Worm (Caenorhabditis elegans) whole organism, midembryonic: Measurements from ENCODE around the gene H28G03.2.
A peak's percentile ranks its signal among the peaks of the same experiment; 100 is the strongest.

ENCODE experiments used
- T22C8.4 ChIP-seq: fragments of 200-800 bp; sonication (Bioruptor generic); IDR thresholded peaks from 2 replicates; pipeline ENCODE4 v1.3.6; 2022; ENCODE audit warnings: missing genetic modification characterization, missing compliant biosample characterization
- cog-1 ChIP-seq: sonication (generic microtip); optimal IDR thresholded peaks from 2 replicates; lab custom pipeline; 2016; ENCODE audit warnings: missing genetic modification characterization, missing compliant biosample characterization
- flt-1 ChIP-seq: fragments of 200-800 bp; sonication (Bioruptor generic); IDR thresholded peaks from 2 replicates; pipeline ENCODE4 v1.3.6; 2022; ENCODE audit warnings: missing genetic modification characterization, missing compliant biosample characterization
- klf-2 ChIP-seq: fragments of 200-800 bp; sonication (Bioruptor generic); conservative IDR thresholded peaks from 2 replicates; pipeline ENCODE4 v1.3.6; 2022; ENCODE audit warnings: missing genetic modification reagents, missing genetic modification characterization, missing compliant biosample characterization
- med-1 ChIP-seq: sonication (generic microtip); optimal IDR thresholded peaks from 2 replicates; lab custom pipeline; 2017; ENCODE audit warnings: missing genetic modification characterization, mild to moderate bottlenecking, missing compliant biosample characterization, antibody characterized with exemption, missing genetic modification reagents; ENCODE audit not compliant: insufficient read depth
- ref-1 ChIP-seq: fragments of 200-800 bp; sonication (Bioruptor generic); conservative IDR thresholded peaks from 2 replicates; pipeline ENCODE4 v1.3.6; 2022; ENCODE audit warnings: missing genetic modification reagents, missing genetic modification characterization, missing compliant biosample characterization
- tab-1 ChIP-seq: fragments of 200-800 bp; sonication (Bioruptor generic); IDR thresholded peaks from 2 replicates; pipeline ENCODE4 v1.3.6; 2022; ENCODE audit warnings: missing genetic modification characterization, missing compliant biosample characterization
- ztf-23 ChIP-seq: fragments of 200-800 bp; sonication (Bioruptor generic); IDR thresholded peaks from 2 replicates; pipeline ENCODE4 v1.3.6; 2022; ENCODE audit warnings: missing genetic modification reagents, missing genetic modification characterization, missing compliant biosample characterization
- ztf-29 ChIP-seq: fragments of 200-800 bp; sonication (Bioruptor generic); IDR thresholded peaks from 2 replicates; pipeline ENCODE4 v1.3.6; 2022; ENCODE audit warnings: missing genetic modification reagents, missing genetic modification characterization, missing compliant biosample characterization

Gene H28G03.2

ce11 chrX:5205561-5205960 lies at the start of gene H28G03.2:
Gene H28G03.2 (plus strand): TSS chrX:5205760.
- TF ChIP-seq ztf-29 (GFP tag; lab: Robert Waterston, UW) (no peak), T22C8.4 (GFP tag; lab: Robert Waterston, UW) (0 out of 2 replicates have a peak, but pooled peaks have one; percentile 23), med-1 (GFP tag; lab: Kevin White, UChicago) (no peak), flt-1 (GFP tag; lab: Robert Waterston, UW) (no peak), ref-1 (GFP tag; lab: Robert Waterston, UW) (no peak), ztf-23 (GFP tag; lab: Robert Waterston, UW) (no peak), tab-1 (GFP tag; lab: Robert Waterston, UW) (no peak), cog-1 (no peak)

- no peak for TF ChIP-seq klf-2 (GFP tag; lab: Robert Waterston, UW)
- TF ChIP-seq ref-1 (GFP tag; lab: Robert Waterston, UW), result no peak
- no peak for TF ChIP-seq ztf-23 (GFP tag; lab: Robert Waterston, UW)
- TF ChIP-seq cog-1, result no peak
- no peak for TF ChIP-seq T22C8.4 (GFP tag; lab: Robert Waterston, UW)
- TF ChIP-seq med-1 (GFP tag; lab: Kevin White, UChicago), result no peak
- no peak for TF ChIP-seq ztf-29 (GFP tag; lab: Robert Waterston, UW)
- no peak for TF ChIP-seq tab-1 (GFP tag; lab: Robert Waterston, UW)
- no peak for TF ChIP-seq flt-1 (GFP tag; lab: Robert Waterston, UW)
Observed at ce11 chrX:5159645-5160044, 45.9 kb upstream of the H28G03.2 start, which contains the start of gene C31H2.4. Gene C31H2.4 (minus strand): TSS chrX:5159663.

- TF ChIP-seq flt-1 (GFP tag; lab: Robert Waterston, UW) (no peak), cog-1 (no peak), ztf-29 (GFP tag; lab: Robert Waterston, UW) (no peak), ztf-23 (GFP tag; lab: Robert Waterston, UW) (no peak), ref-1 (GFP tag; lab: Robert Waterston, UW) (no peak), T22C8.4 (GFP tag; lab: Robert Waterston, UW) (no peak)
Observed at ce11 chrX:5162755-5163154, 42.8 kb upstream of the H28G03.2 start, which contains the start of gene EGAP5.1. Gene EGAP5.1 (plus strand): TSS chrX:5163055.

- TF ChIP-seq med-1 (GFP tag; lab: Kevin White, UChicago) (no peak), klf-2 (GFP tag; lab: Robert Waterston, UW) (no peak), ztf-23 (GFP tag; lab: Robert Waterston, UW) (no peak), flt-1 (GFP tag; lab: Robert Waterston, UW) (no peak), ref-1 (GFP tag; lab: Robert Waterston, UW) (no peak), tab-1 (GFP tag; lab: Robert Waterston, UW) (no peak), cog-1 (no peak), ztf-29 (GFP tag; lab: Robert Waterston, UW) (no peak), T22C8.4 (GFP tag; lab: Robert Waterston, UW) (no peak)
Observed at ce11 chrX:5164054-5164453, 41.5 kb upstream of the H28G03.2 start.

- TF ChIP-seq ref-1 (GFP tag; lab: Robert Waterston, UW) (0 out of 2 replicates have a peak, but pooled peaks have one; percentile 51), flt-1 (GFP tag; lab: Robert Waterston, UW) (peak; percentile 75), T22C8.4 (GFP tag; lab: Robert Waterston, UW) (no peak), cog-1 (peak; percentile 82), klf-2 (GFP tag; lab: Robert Waterston, UW) (peak; percentile 33; the same call in 1 of the 2 replicates), tab-1 (GFP tag; lab: Robert Waterston, UW) (no peak), med-1 (GFP tag; lab: Kevin White, UChicago) (no peak), ztf-23 (GFP tag; lab: Robert Waterston, UW) (peak; percentile 84), ztf-29 (GFP tag; lab: Robert Waterston, UW) (0 out of 2 replicates have a peak, but pooled peaks have one; percentile 44)
Observed at ce11 chrX:5165037-5165436, 40.5 kb upstream of the H28G03.2 start, which contains the start of gene mans-3. Gene mans-3 (plus strand): TSS chrX:5165395.

- TF ChIP-seq ztf-23 (GFP tag; lab: Robert Waterston, UW) (no peak), ref-1 (GFP tag; lab: Robert Waterston, UW) (no peak)
Observed at ce11 chrX:5168770-5169169, 36.8 kb upstream of the H28G03.2 start.

ce11 chrX:5171085-5171484 lies 34.5 kb upstream of the H28G03.2 start, which contains the start of gene T03G11.10:
Gene T03G11.10 (minus strand): TSS chrX:5171185.
- TF ChIP-seq cog-1 (no peak), ref-1 (GFP tag; lab: Robert Waterston, UW) (no peak), flt-1 (GFP tag; lab: Robert Waterston, UW) (no peak), tab-1 (GFP tag; lab: Robert Waterston, UW) (no peak), ztf-23 (GFP tag; lab: Robert Waterston, UW) (no peak), klf-2 (GFP tag; lab: Robert Waterston, UW) (no peak), med-1 (GFP tag; lab: Kevin White, UChicago) (no peak), T22C8.4 (GFP tag; lab: Robert Waterston, UW) (no peak), ztf-29 (GFP tag; lab: Robert Waterston, UW) (no peak)

- TF ChIP-seq klf-2 (GFP tag; lab: Robert Waterston, UW) (no peak), T22C8.4 (GFP tag; lab: Robert Waterston, UW) (no peak), tab-1 (GFP tag; lab: Robert Waterston, UW) (no peak), ztf-29 (GFP tag; lab: Robert Waterston, UW) (no peak), cog-1 (no peak), ref-1 (GFP tag; lab: Robert Waterston, UW) (no peak), ztf-23 (GFP tag; lab: Robert Waterston, UW) (no peak), med-1 (GFP tag; lab: Kevin White, UChicago) (no peak), flt-1 (GFP tag; lab: Robert Waterston, UW) (no peak)
Observed at ce11 chrX:5174256-5174655, 31.3 kb upstream of the H28G03.2 start, which contains the start of gene zchc-1A. Gene zchc-1A (plus strand): TSS chrX:5174369.

- TF ChIP-seq tab-1 (GFP tag; lab: Robert Waterston, UW) (no peak), ztf-23 (GFP tag; lab: Robert Waterston, UW) (no peak)
Observed at ce11 chrX:5179050-5179449, 26.5 kb upstream of the H28G03.2 start, which contains the start of gene metl-9. Gene metl-9 (minus strand): TSS chrX:5179150.
